Worm (Caenorhabditis elegans) whole organism, L2 larva: ENCODE results near the gene lec-9.
"Not testable (repeated sequence)": the region's sequence is repeated elsewhere in the genome, so short reads cannot be mapped to it uniquely, and the experiment has no call there.

Experiments used
- F13H6.1 ChIP-seq: sonication (generic microtip); optimal IDR thresholded peaks from 2 replicates; lab custom pipeline; 2016; ENCODE audit warnings: missing genetic modification characterization, missing compliant biosample characterization
- R02D3.7 ChIP-seq: fragments of 150-350 bp; optimal IDR thresholded peaks from 2 replicates; lab custom pipeline; 2014; ENCODE audit warnings: missing biosample characterization, missing genetic modification characterization
- alr-1 ChIP-seq: fragments of 150-350 bp; optimal IDR thresholded peaks from 2 replicates; lab custom pipeline; 2014; ENCODE audit warnings: missing biosample characterization, missing genetic modification characterization
- aly-2 ChIP-seq: fragments of 150-350 bp; optimal IDR thresholded peaks from 2 replicates; lab custom pipeline; 2014; ENCODE audit warnings: missing biosample characterization, missing genetic modification characterization
- ama-1 ChIP-seq: fragments of 150-350 bp; optimal IDR thresholded peaks from 2 replicates; lab custom pipeline; 2018; ENCODE audit warnings: inconsistent platforms
- blmp-1 ChIP-seq: sonication (generic microtip); optimal IDR thresholded peaks from 2 replicates; lab custom pipeline; 2017; ENCODE audit warnings: missing genetic modification characterization, mild to moderate bottlenecking, missing compliant biosample characterization, antibody characterized with exemption, moderate library complexity; ENCODE audit not compliant: insufficient read depth
- ceh-16 ChIP-seq: fragments of 150-350 bp; optimal IDR thresholded peaks from 2 replicates; lab custom pipeline; 2014; ENCODE audit warnings: missing biosample characterization, missing genetic modification characterization
- egl-27 ChIP-seq: sonication (generic microtip); optimal IDR thresholded peaks from 3 replicates; lab custom pipeline; 2017; ENCODE audit warnings: missing biosample characterization, missing genetic modification reagents, missing genetic modification characterization
- lin-13 ChIP-seq: fragments of 150-350 bp; optimal IDR thresholded peaks from 2 replicates; lab custom pipeline; 2014; ENCODE audit warnings: missing biosample characterization, missing genetic modification reagents, missing genetic modification characterization
- mbf-1 ChIP-seq: sonication (generic microtip); optimal IDR thresholded peaks from 2 replicates; lab custom pipeline; 2017; ENCODE audit warnings: missing biosample characterization, missing genetic modification characterization
- nhr-10 ChIP-seq: sonication (generic microtip); optimal IDR thresholded peaks from 2 replicates; lab custom pipeline; 2017; ENCODE audit warnings: missing biosample characterization, missing genetic modification characterization
- nhr-129 ChIP-seq: fragments of 150-350 bp; optimal IDR thresholded peaks from 2 replicates; lab custom pipeline; 2014; ENCODE audit warnings: missing biosample characterization, missing genetic modification characterization
- nhr-23 ChIP-seq: fragments of 150-350 bp; optimal IDR thresholded peaks from 2 replicates; lab custom pipeline; 2014; ENCODE audit warnings: missing biosample characterization, missing genetic modification reagents, missing genetic modification characterization
- nhr-237 ChIP-seq: fragments of 150-350 bp; optimal IDR thresholded peaks from 2 replicates; lab custom pipeline; 2014; ENCODE audit warnings: missing biosample characterization, missing genetic modification characterization
- nhr-25 ChIP-seq: fragments of 150-350 bp; sonication (generic microtip); optimal IDR thresholded peaks from 3 replicates; lab custom pipeline; 2014; ENCODE audit warnings: missing biosample characterization, missing genetic modification characterization
- nhr-77 ChIP-seq: fragments of 150-350 bp; optimal IDR thresholded peaks from 2 replicates; lab custom pipeline; 2014; ENCODE audit warnings: missing biosample characterization, missing genetic modification characterization
- sem-4 ChIP-seq: fragments of 150-350 bp; optimal IDR thresholded peaks from 2 replicates; lab custom pipeline; 2014; ENCODE audit warnings: missing biosample characterization, missing genetic modification reagents, missing genetic modification characterization
- skn-1 ChIP-seq: sonication (generic microtip); optimal IDR thresholded peaks from 2 replicates; lab custom pipeline; 2017; ENCODE audit warnings: missing biosample characterization, missing genetic modification characterization
- sma-3 ChIP-seq: sonication (generic microtip); optimal IDR thresholded peaks from 2 replicates; lab custom pipeline; 2016; ENCODE audit warnings: missing genetic modification reagents, missing genetic modification characterization, missing compliant biosample characterization
- sma-9 ChIP-seq, 2 experiments: fragments of 150-350 bp in 1 of 2; sonication (generic microtip) in 1 of 2; optimal IDR thresholded peaks; 2 replicates each; lab custom pipeline; 2014 to 2016; ENCODE audit warnings: missing genetic modification characterization in 2 of 2, mild to moderate bottlenecking in 1 of 2, missing biosample characterization in 1 of 2, missing compliant biosample characterization in 1 of 2, missing genetic modification reagents in 1 of 2, moderate library complexity in 1 of 2
- unc-39 ChIP-seq: fragments of 150-350 bp; optimal IDR thresholded peaks from 2 replicates; lab custom pipeline; 2014; ENCODE audit warnings: missing biosample characterization, missing genetic modification characterization
- ztf-4 ChIP-seq: fragments of 150-350 bp; optimal IDR thresholded peaks from 2 replicates; lab custom pipeline; 2014; ENCODE audit warnings: missing biosample characterization, missing genetic modification characterization

The lec-9 gene

DNA sequence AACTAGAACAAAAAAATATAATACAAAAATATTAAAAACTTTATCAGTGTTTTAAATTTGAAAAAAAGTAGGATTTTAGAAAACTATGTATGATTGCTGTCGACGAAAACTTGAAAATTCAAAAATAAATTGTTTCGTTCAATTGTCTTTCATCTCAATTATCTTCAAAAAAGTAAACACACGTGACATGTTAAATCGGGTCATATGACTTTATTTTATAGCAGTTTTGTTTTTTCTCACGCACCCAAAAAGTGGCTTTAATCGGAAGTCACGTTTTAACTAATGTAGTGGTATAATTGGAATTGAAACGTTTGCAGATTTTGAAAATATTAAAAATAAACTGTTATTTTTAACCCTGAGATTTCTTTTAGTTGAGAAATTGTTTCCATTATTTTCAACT lies 42.5 kb downstream of the lec-9 start:
- TF ChIP-seq nhr-25 (tag; lab: Kevin White, UChicago) (no peak), ceh-16 (tag; lab: Kevin White, UChicago) (no peak), ama-1 (lab: Kevin White, UChicago) (no peak), nhr-10 (no peak), nhr-129 (tag; lab: Kevin White, UChicago) (no peak), mbf-1 (tag; lab: Kevin White, UChicago) (no peak), R02D3.7 (tag; lab: Kevin White, UChicago) (no peak), aly-2 (tag; lab: Kevin White, UChicago) (no peak), egl-27 (no peak), alr-1 (tag; lab: Kevin White, UChicago) (no peak), lin-13 (GFP tag; lab: Kevin White, UChicago) (no peak), blmp-1 (tag; lab: Kevin White, UChicago) (no peak), nhr-23 (tag; lab: Kevin White, UChicago) (no peak), sma-3 (GFP tag; lab: Kevin White, UChicago) (no peak)

- TF ChIP-seq sma-3 (GFP tag; lab: Kevin White, UChicago) (peak; percentile 22), sma-9 (GFP tag; optimal IDR thresholded peaks at IDR 0.05; lab: Kevin White, UChicago) (peak; percentile 9), sma-9 (tag; optimal IDR thresholded peaks at IDR 0.05; lab: Kevin White, UChicago) (no peak), ztf-4 (tag; lab: Kevin White, UChicago) (no peak), lin-13 (GFP tag; lab: Kevin White, UChicago) (no peak), sem-4 (tag; lab: Kevin White, UChicago) (no peak), unc-39 (tag; lab: Kevin White, UChicago) (no peak), mbf-1 (tag; lab: Kevin White, UChicago) (no peak), nhr-237 (tag; lab: Kevin White, UChicago) (no peak), nhr-77 (no peak), nhr-129 (tag; lab: Kevin White, UChicago) (no peak)
These were observed 43.5 kb downstream of the lec-9 start for ce11 chrX:17643812-17644211.

DNA sequence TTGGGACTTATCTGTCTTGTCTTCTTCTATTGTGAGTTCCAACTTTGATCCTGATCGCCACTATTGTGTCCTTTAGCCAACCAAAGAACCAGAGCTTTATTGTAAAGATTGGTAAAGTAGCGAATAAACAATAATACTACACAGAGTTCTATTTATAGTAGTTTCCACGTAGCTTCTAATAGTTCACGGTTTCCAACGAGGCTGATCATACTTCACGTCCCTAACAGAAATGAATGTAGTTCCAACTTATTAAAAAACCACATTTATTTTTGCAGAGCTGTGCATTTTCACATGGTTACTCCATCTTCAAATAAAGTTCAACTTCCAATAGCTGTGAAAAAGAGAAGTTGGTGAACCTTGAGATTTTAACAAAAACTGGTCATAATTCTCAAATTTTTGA lies 49.1 kb downstream of the lec-9 start, which contains the start of gene tmem-218:
Gene tmem-218, plus strand, starts transcription at position 301 of the 400 bp plus-strand sequence.
- TF ChIP-seq F13H6.1; skn-1; sma-3 (GFP tag; lab: Kevin White, UChicago): not testable (repeated sequence)
